Worm (Caenorhabditis elegans) whole organism, young adult: ENCODE results near the gene str-211.

Source experiments
- attf-6 ChIP-seq: fragments of 200-800 bp; sonication (Bioruptor generic); IDR thresholded peaks from 2 replicates; pipeline ENCODE4 v1.3.6; 2022; ENCODE audit warnings: missing genetic modification reagents, missing genetic modification characterization, missing compliant biosample characterization
- ets-4 ChIP-seq: fragments of 200-800 bp; sonication (Bioruptor generic); optimal IDR thresholded peaks from 2 replicates; lab custom pipeline; 2018; ENCODE audit warnings: mild to moderate bottlenecking, missing genetic modification characterization, missing compliant biosample characterization
- fkh-3 ChIP-seq: sonication (generic microtip); optimal IDR thresholded peaks from 2 replicates; lab custom pipeline; 2016; ENCODE audit warnings: mild to moderate bottlenecking, missing genetic modification characterization, missing compliant biosample characterization
- gei-17 ChIP-seq: fragments of 200-800 bp; sonication (Bioruptor generic); optimal IDR thresholded peaks from 2 replicates; lab custom pipeline; 2018; ENCODE audit warnings: mild to moderate bottlenecking, missing genetic modification characterization, missing compliant biosample characterization
- lsl-1 ChIP-seq: fragments of 200-800 bp; sonication (Bioruptor generic); optimal IDR thresholded peaks from 2 replicates; lab custom pipeline; 2018; ENCODE audit warnings: mild to moderate bottlenecking, missing genetic modification characterization, moderate library complexity, missing compliant biosample characterization
- pha-4 ChIP-seq: fragments of 150-350 bp; sonication (generic microtip); optimal IDR thresholded peaks from 2 replicates; lab custom pipeline; 2014; ENCODE audit warnings: missing biosample characterization, missing genetic modification reagents, missing genetic modification characterization
- unc-130 ChIP-seq: sonication (generic microtip); optimal IDR thresholded peaks from 2 replicates; lab custom pipeline; 2016; ENCODE audit warnings: missing genetic modification reagents, missing genetic modification characterization, missing compliant biosample characterization

DNA sequence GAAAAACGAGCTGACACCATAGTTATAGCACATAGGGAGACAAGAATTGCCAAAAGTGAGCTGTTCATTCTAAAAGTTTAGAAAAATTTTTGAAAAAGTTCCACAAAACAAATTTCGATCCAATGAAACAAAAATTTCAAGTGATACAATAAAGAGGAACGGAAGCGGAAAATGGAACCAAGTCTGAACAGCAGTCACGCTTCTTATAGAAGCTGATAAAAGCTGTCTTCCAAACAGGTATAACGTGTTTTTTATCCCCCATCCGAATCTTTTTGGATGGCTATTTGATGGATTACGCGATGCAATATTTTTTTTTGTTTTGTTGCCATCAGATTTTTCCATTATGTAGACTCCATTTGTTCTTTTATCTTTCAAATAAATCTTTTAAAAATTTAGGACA lies 31.8 kb downstream of the str-211 start, which contains the start of gene H23N18.5:
- TF ChIP-seq unc-130 (no peak), pha-4 (tag; lab: Kevin White, UChicago) (no peak), lsl-1 (no peak), gei-17 (no peak), fkh-3 (tag; lab: Kevin White, UChicago) (no peak), attf-6 (GFP tag; lab: Robert Waterston, UW) (no peak), ets-4 (GFP tag; lab: Kevin White, UChicago) (no peak)
